Worm (Caenorhabditis elegans) whole organism, mixed stage, embryonic: ENCODE data around the gene rict-1.

Source experiments
- bed-3 ChIP-seq: fragments of 200-800 bp; sonication (Bioruptor generic); optimal IDR thresholded peaks from 3 replicates; lab custom pipeline; 2018; ENCODE audit warnings: mild to moderate bottlenecking, missing genetic modification characterization, moderate library complexity, missing compliant biosample characterization
- blmp-1 ChIP-seq: fragments of 150-350 bp; optimal IDR thresholded peaks from 2 replicates; lab custom pipeline; 2014; ENCODE audit warnings: missing biosample characterization, missing genetic modification characterization
- ceh-39 ChIP-seq: fragments of 150-350 bp; optimal IDR thresholded peaks from 2 replicates; lab custom pipeline; 2014; ENCODE audit warnings: missing biosample characterization, missing genetic modification characterization
- ceh-43 ChIP-seq: fragments of 200-800 bp; sonication (Bioruptor generic); optimal IDR thresholded peaks from 2 replicates; lab custom pipeline; 2018; ENCODE audit warnings: mild to moderate bottlenecking, missing genetic modification characterization, moderate library complexity, missing compliant biosample characterization
- ceh-83 ChIP-seq: fragments of 200-800 bp; sonication (Bioruptor generic); optimal IDR thresholded peaks from 2 replicates; lab custom pipeline; 2018; ENCODE audit warnings: mild to moderate bottlenecking, missing genetic modification characterization, missing compliant biosample characterization
- ces-1 ChIP-seq: fragments of 150-350 bp; optimal IDR thresholded peaks from 2 replicates; lab custom pipeline; 2014; ENCODE audit warnings: missing biosample characterization, missing genetic modification reagents, missing genetic modification characterization
- cnd-1 ChIP-seq: fragments of 200-800 bp; sonication (Bioruptor generic); optimal IDR thresholded peaks from 2 replicates; lab custom pipeline; 2018; ENCODE audit warnings: mild to moderate bottlenecking, missing genetic modification characterization, missing compliant biosample characterization
- elt-1 ChIP-seq: sonication (generic microtip); optimal IDR thresholded peaks from 2 replicates; lab custom pipeline; 2017; ENCODE audit warnings: missing genetic modification characterization, mild to moderate bottlenecking, missing compliant biosample characterization, antibody characterized with exemption, moderate library complexity, borderline replicate concordance; ENCODE audit not compliant: insufficient read depth
- elt-3 ChIP-seq: fragments of 150-350 bp; optimal IDR thresholded peaks from 2 replicates; lab custom pipeline; 2014; ENCODE audit warnings: missing biosample characterization, missing genetic modification characterization
- ham-2 ChIP-seq: fragments of 200-800 bp; sonication (Bioruptor generic); optimal IDR thresholded peaks from 2 replicates; lab custom pipeline; 2018; ENCODE audit warnings: mild to moderate bottlenecking, missing genetic modification characterization, missing compliant biosample characterization
- hlh-1 ChIP-seq: fragments of 150-350 bp; optimal IDR thresholded peaks from 2 replicates; lab custom pipeline; 2014; ENCODE audit warnings: missing biosample characterization, missing genetic modification reagents, missing genetic modification characterization
- lin-13 ChIP-seq: fragments of 150-350 bp; optimal IDR thresholded peaks from 2 replicates; lab custom pipeline; 2014; ENCODE audit warnings: missing biosample characterization, missing genetic modification characterization
- lin-32 ChIP-seq: fragments of 200-800 bp; sonication (Bioruptor generic); optimal IDR thresholded peaks from 2 replicates; lab custom pipeline; 2018; ENCODE audit warnings: mild to moderate bottlenecking, missing genetic modification characterization, missing compliant biosample characterization
- lsy-2 ChIP-seq: fragments of 150-350 bp; optimal IDR thresholded peaks from 2 replicates; lab custom pipeline; 2014; ENCODE audit warnings: missing biosample characterization, missing genetic modification characterization
- mab-5 ChIP-seq: fragments of 150-350 bp; optimal IDR thresholded peaks from 2 replicates; lab custom pipeline; 2014; ENCODE audit warnings: missing biosample characterization, missing genetic modification characterization
- nhr-12 ChIP-seq: fragments of 150-350 bp; optimal IDR thresholded peaks from 2 replicates; lab custom pipeline; 2014; ENCODE audit warnings: missing biosample characterization, missing genetic modification characterization
- nhr-2 ChIP-seq: fragments of 150-350 bp; optimal IDR thresholded peaks from 2 replicates; lab custom pipeline; 2014; ENCODE audit warnings: missing biosample characterization, missing genetic modification characterization
- nhr-237 ChIP-seq: fragments of 150-350 bp; optimal IDR thresholded peaks from 2 replicates; lab custom pipeline; 2014; ENCODE audit warnings: missing biosample characterization, missing genetic modification characterization
- nhr-28 ChIP-seq: fragments of 150-350 bp; optimal IDR thresholded peaks from 2 replicates; lab custom pipeline; 2014; ENCODE audit warnings: missing biosample characterization, missing genetic modification characterization
- nhr-76 ChIP-seq: sonication (generic microtip); optimal IDR thresholded peaks from 2 replicates; lab custom pipeline; 2017; ENCODE audit warnings: missing biosample characterization, missing genetic modification characterization
- pha-4 ChIP-seq: fragments of 150-350 bp; optimal IDR thresholded peaks from 2 replicates; lab custom pipeline; 2018; ENCODE audit warnings: missing biosample characterization, missing genetic modification reagents, missing genetic modification characterization
- sem-2 ChIP-seq: fragments of 200-800 bp; sonication (Bioruptor generic); optimal IDR thresholded peaks from 2 replicates; lab custom pipeline; 2018; ENCODE audit warnings: mild to moderate bottlenecking, missing genetic modification characterization, missing compliant biosample characterization
- tbx-8 ChIP-seq: fragments of 200-800 bp; sonication (Bioruptor generic); optimal IDR thresholded peaks from 2 replicates; lab custom pipeline; 2018; ENCODE audit warnings: mild to moderate bottlenecking, missing genetic modification characterization, moderate library complexity, missing compliant biosample characterization
- unc-120 ChIP-seq: sonication (generic microtip); optimal IDR thresholded peaks from 2 replicates; lab custom pipeline; 2017; ENCODE audit warnings: missing genetic modification characterization, missing compliant biosample characterization; ENCODE audit not compliant: poor library complexity, severe bottlenecking
- unc-39 ChIP-seq: fragments of 150-350 bp; optimal IDR thresholded peaks from 2 replicates; lab custom pipeline; 2014; ENCODE audit warnings: missing biosample characterization, missing genetic modification characterization
- unc-62 ChIP-seq: fragments of 150-350 bp; optimal IDR thresholded peaks from 2 replicates; lab custom pipeline; 2014; ENCODE audit warnings: missing biosample characterization, missing genetic modification reagents, missing genetic modification characterization
- zip-8 ChIP-seq: fragments of 150-350 bp; optimal IDR thresholded peaks from 2 replicates; lab custom pipeline; 2014; ENCODE audit warnings: missing biosample characterization, missing genetic modification characterization
- ztf-11 ChIP-seq: fragments of 150-350 bp; optimal IDR thresholded peaks from 2 replicates; lab custom pipeline; 2014; ENCODE audit warnings: missing biosample characterization, missing genetic modification characterization

The rict-1 gene

DNA sequence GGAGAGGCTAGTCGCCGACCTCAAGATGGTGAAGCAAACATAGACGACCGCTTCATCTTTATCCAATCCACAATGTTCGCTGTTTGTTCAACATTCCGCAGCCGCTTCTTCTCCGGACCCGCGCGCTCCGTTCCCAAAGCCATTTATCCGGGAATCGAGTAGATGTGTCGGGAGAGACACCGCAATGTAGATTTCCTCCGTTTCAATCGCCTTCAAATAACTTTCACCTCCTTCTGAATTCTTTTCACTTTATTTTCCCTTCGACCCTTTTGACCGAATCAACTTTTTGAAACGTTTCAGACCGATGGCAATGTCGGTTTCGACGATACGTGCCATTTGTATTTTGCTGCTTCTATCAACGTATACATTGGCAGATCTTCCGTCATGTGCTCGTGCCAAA is 8.9 kb downstream of the rict-1 start, which contains the start of gene pqn-32:
Gene pqn-32 (plus strand): TSS at position 301 of the 400 bp plus-strand sequence.
- no peak for TF ChIP-seq lsy-2 (tag; lab: Kevin White, UChicago)
- TF ChIP-seq unc-62 (GFP tag; lab: Kevin White, UChicago), result no peak
- no peak for TF ChIP-seq tbx-8 (GFP tag; lab: Kevin White, UChicago)
- TF ChIP-seq nhr-237 (tag; lab: Kevin White, UChicago), result no peak
- TF ChIP-seq elt-3 (tag; lab: Kevin White, UChicago), result no peak
- no peak for TF ChIP-seq ceh-43 (GFP tag; lab: Kevin White, UChicago)
- no peak for TF ChIP-seq elt-1 (tag; lab: Kevin White, UChicago)
- TF ChIP-seq bed-3, result no peak
- TF ChIP-seq zip-8 (tag; lab: Kevin White, UChicago), result no peak
- TF ChIP-seq sem-2 (GFP tag; lab: Kevin White, UChicago), result no peak
- no peak for TF ChIP-seq unc-39 (tag; lab: Kevin White, UChicago)
- no peak for TF ChIP-seq lin-13 (tag; lab: Kevin White, UChicago)
- TF ChIP-seq ceh-39 (tag; lab: Kevin White, UChicago), result no peak
- TF ChIP-seq nhr-76, result no peak
- TF ChIP-seq lin-32 (GFP tag; lab: Kevin White, UChicago), result no peak
- TF ChIP-seq blmp-1 (tag; lab: Kevin White, UChicago), result no peak
- TF ChIP-seq nhr-28 (tag; lab: Kevin White, UChicago), result no peak
- no peak for TF ChIP-seq pha-4 (tag; lab: Kevin White, UChicago)

DNA sequence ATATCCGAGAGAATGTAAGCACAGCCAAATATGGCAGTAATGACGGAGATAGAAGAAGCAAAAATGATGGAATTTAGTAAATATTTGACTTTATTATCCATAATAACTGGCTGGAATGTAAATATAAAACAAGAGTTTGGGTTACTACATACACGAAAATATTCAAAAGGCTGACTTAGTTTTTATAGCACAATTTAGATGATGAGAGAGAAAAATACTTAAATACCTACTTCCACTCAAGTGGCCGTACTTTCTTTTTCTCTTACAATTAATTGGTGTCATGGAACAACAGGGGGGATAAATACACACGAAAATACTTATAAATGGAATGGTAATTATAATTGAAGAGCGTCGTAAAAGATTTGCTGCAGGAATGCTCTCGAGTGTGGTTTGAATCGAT is 18.4 kb downstream of the rict-1 start, which contains the start of gene col-86:
Gene col-86 (minus strand): TSS at position 101 of the 400 bp plus-strand sequence.
- TF ChIP-seq ceh-83 (GFP tag; lab: Kevin White, UChicago) (no peak), elt-3 (tag; lab: Kevin White, UChicago) (no peak), hlh-1 (no peak)

DNA sequence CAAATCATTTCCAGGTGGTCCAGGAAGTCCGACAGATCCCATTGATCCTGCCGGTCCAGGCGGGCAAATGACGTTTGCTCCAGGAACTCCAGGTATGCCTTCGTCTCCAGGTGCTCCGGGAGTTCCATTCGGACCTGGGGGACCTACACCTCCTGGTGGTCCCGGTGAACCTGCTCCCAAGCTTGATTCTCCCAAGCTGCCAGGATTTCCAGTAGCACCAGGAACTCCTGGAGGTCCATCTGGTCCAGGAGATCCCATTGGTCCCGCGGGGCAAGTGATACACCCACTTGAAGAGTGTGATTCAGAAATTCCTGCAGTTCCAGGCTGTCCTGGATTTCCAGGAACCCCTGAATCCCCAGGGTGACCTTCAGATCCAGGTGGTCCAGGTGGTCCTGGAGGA is 20.3 kb downstream of the rict-1 start:
- TF ChIP-seq ztf-11 (tag; lab: Kevin White, UChicago), result no peak
- TF ChIP-seq tbx-8 (GFP tag; lab: Kevin White, UChicago), result no peak
- TF ChIP-seq ham-2 (GFP tag; lab: Kevin White, UChicago), result no peak
- no peak for TF ChIP-seq lin-32 (GFP tag; lab: Kevin White, UChicago)
- TF ChIP-seq bed-3, result no peak
- no peak for TF ChIP-seq ceh-43 (GFP tag; lab: Kevin White, UChicago)
- no peak for TF ChIP-seq ces-1 (GFP tag; lab: Kevin White, UChicago)
- TF ChIP-seq unc-62 (GFP tag; lab: Kevin White, UChicago), result no peak
- no peak for TF ChIP-seq nhr-2 (tag; lab: Kevin White, UChicago)
- TF ChIP-seq mab-5 (tag; lab: Kevin White, UChicago), result no peak
- TF ChIP-seq ceh-83 (GFP tag; lab: Kevin White, UChicago), result no peak
- TF ChIP-seq sem-2 (GFP tag; lab: Kevin White, UChicago), result no peak
- no peak for TF ChIP-seq unc-39 (tag; lab: Kevin White, UChicago)

DNA sequence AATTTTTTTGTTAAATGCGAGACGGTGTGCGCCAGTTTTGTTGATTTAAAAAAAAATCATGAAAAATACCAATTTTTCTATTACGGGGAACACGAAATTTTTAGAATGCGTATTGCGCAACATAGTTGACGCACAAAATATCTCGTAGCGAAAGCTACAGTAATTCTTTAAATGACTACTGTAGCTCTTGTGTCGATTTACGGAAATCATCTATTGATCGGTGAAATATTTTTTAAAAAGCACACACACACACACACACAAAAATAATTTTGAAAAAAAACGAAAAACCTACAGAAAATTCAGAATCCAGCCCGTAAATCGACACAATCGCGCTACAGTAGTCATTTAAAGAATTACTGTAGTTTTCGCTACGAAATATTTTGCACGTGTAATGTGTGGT is 24.8 kb downstream of the rict-1 start:
- no peak for TF ChIP-seq pha-4 (tag; lab: Kevin White, UChicago)
- TF ChIP-seq nhr-12 (tag; lab: Kevin White, UChicago), result no peak
- no peak for TF ChIP-seq lsy-2 (tag; lab: Kevin White, UChicago)
- TF ChIP-seq cnd-1 (tag; lab: Kevin White, UChicago), result no peak
- TF ChIP-seq nhr-76, result no peak
- peak; percentile 59 for TF ChIP-seq zip-8 (tag; lab: Kevin White, UChicago)

DNA sequence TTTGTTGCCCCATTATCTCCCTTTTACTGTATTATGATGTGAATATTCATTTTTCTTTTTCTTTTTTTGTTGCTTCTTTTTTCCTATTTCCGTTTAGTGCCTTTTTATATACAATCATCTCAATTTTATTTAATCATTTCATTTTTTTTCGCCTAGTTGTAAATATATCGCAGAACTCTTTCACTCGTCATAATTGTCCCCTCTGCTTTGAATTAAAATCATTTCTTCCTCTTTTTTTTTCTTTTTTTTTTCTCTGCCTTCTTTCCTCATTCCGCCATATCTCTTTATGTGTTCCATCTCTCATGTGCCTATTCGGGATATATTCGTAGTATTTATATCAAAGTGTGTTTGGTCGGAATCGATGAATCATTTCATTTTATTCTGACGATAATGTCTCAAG is 25.5 kb downstream of the rict-1 start, which contains the start of gene Y81G3A.4:
Gene Y81G3A.4 (plus strand): TSS at position 301 of the 400 bp plus-strand sequence.
- TF ChIP-seq unc-120, result no peak

DNA sequence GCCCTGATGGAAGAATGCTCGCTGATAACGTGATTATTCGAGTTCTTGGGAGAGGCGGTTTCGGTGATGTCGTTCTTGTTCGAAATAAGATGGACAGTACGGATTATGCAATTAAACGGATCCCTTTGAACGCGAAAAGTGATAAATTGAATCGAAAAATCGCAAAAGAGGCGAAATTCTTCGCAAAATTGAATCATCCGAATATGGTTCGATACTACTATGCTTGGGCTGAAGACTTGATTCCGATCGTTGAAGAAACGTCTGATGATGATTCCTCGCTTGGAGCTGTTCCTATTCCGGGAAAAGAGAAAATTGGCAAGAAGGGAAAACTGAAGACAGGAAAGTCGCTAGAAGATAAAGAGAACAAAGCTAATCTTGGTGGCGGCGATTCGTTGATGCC is 30.7 kb downstream of the rict-1 start:
- TF ChIP-seq nhr-28 (tag; lab: Kevin White, UChicago) (no peak), ham-2 (GFP tag; lab: Kevin White, UChicago) (no peak), bed-3 (no peak), unc-39 (tag; lab: Kevin White, UChicago) (no peak), zip-8 (tag; lab: Kevin White, UChicago) (no peak), nhr-2 (tag; lab: Kevin White, UChicago) (no peak)
